Fruit fly (Drosophila melanogaster) whole organism: Measurements from ENCODE around the gene Son.

Experiments used
- CG8478 ChIP-seq: fragments of >200 bp; optimal IDR thresholded peaks from 2 replicates; lab custom pipeline; 2018; ENCODE audit warnings: inconsistent platforms
- usp ChIP-seq: fragments of >200 bp; optimal IDR thresholded peaks from 2 replicates; lab custom pipeline; 2017; ENCODE audit warnings: missing biosample characterization, missing genetic modification characterization, mixed read lengths

- TF ChIP-seq CG8478 (no peak), usp (GFP tag; lab: Kevin White, UChicago) (no peak)
Measured at dm6 chr3R:9577382-9578137, at the start of gene Son, which contains the start of gene Kap-alpha3.
